Fruit fly (Drosophila melanogaster): ENCODE measurements around the gene Sam-S.

DNA sequence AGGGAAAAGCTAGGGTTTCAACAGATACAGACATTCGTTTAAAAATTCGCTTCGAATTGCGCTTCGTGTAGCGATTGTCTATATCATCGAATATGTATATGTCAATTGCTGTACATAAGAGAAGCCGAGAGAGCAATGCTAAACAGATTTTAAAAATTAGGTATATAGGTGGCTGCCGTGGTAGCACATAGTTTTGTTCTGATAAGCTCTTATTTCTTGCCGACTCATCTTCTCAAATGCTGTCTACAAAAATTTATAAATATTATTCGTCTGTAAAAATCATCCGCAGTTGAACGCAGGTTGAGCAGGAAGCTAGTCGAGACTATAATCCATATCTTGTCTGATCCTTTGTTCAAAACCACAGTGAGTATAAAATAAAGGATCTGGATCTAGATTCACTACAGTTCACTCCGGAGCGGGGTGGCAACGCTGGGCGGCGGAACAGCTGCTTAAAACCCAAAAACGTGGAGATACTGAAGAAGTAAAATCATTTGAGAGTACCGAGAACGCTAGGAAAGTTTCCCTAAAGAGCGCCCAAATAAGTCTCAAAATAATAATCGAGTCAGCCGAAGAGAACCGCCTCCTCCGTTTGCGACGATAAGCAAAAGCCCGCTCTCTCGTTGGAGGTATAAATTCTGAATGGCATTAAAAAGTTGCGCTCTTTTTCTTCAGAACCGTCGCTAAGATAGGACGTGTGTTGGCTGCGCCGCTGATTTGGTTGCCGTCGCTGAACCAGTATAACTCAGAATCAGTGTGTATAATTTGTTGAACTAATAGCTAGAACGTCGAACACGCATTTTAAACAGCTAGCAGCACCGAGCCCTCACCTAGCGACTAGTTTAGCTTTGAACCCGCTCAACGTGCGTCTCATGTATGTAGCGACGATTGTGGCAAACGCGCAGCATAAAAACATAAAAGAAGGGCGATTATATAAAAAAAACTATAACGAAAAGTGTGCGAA is 1.1 kb downstream of the Sam-S start:
- TF ChIP-seq CG8478 (optimal IDR thresholded peaks at IDR 0.05) (no peak), CTCF (optimal IDR thresholded peaks at IDR 0.05) (peak in 1 of 2 experiments; percentile 2)
